Worm (Caenorhabditis elegans) whole organism, midembryonic: ENCODE results near the gene Y45G5AM.7.

Experiments
- flt-1 ChIP-seq: fragments of 200-800 bp; sonication (Bioruptor generic); IDR thresholded peaks from 2 replicates; pipeline ENCODE4 v1.3.6; 2022; ENCODE audit warnings: missing genetic modification characterization, missing compliant biosample characterization
- med-1 ChIP-seq: sonication (generic microtip); optimal IDR thresholded peaks from 2 replicates; lab custom pipeline; 2017; ENCODE audit warnings: missing genetic modification characterization, mild to moderate bottlenecking, missing compliant biosample characterization, antibody characterized with exemption, missing genetic modification reagents; ENCODE audit not compliant: insufficient read depth
- ref-1 ChIP-seq: fragments of 200-800 bp; sonication (Bioruptor generic); conservative IDR thresholded peaks from 2 replicates; pipeline ENCODE4 v1.3.6; 2022; ENCODE audit warnings: missing genetic modification reagents, missing genetic modification characterization, missing compliant biosample characterization
- ztf-23 ChIP-seq: fragments of 200-800 bp; sonication (Bioruptor generic); IDR thresholded peaks from 2 replicates; pipeline ENCODE4 v1.3.6; 2022; ENCODE audit warnings: missing genetic modification reagents, missing genetic modification characterization, missing compliant biosample characterization
- ztf-29 ChIP-seq: fragments of 200-800 bp; sonication (Bioruptor generic); IDR thresholded peaks from 2 replicates; pipeline ENCODE4 v1.3.6; 2022; ENCODE audit warnings: missing genetic modification reagents, missing genetic modification characterization, missing compliant biosample characterization

DNA sequence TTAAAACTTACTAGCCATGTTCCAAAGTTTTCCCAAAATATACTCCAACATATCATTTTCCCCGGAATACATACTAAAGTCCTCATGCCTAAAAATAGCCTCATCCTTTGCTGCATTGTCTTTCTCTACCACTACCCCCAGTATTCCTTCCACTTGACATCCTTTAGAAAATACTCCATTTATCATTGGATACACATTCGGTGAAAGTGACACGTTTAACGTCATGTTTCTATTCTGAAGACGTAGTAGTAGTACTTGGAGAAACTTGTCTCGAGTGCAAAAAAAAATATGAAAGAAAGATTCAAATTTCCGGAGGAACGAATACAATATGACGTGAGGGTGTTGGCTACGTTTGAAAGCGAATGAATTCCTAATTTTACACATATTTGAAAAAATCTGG lies 46.9 kb upstream of the Y45G5AM.7 start:
- TF ChIP-seq med-1 (GFP tag; lab: Kevin White, UChicago) (no peak), ztf-29 (GFP tag; lab: Robert Waterston, UW) (no peak), flt-1 (GFP tag; lab: Robert Waterston, UW) (no peak), ref-1 (no peak), ztf-23 (no peak)
